Fruit fly (Drosophila melanogaster): ENCODE measurements around the gene Cpr35B.

Gene Cpr35B

DNA sequence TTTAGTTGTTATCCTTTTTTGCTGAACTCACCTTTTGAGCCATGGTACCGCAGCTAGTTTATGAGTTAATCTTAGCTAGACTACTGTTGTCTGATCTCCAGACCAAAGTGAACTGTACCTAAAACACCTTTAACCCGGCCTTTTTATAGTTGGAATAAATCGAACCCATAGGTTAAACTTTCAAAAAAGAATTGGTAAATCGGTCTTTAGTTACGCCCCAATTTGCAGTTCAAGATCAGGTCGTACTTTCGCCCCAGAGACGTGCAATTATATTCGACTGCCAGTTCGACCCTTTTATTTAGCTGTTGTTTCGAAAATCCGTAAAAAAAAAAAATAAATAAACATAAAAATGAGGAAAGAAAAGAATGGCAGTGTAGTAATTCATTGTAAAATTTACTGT, at the start of gene Cpr35B:
Gene Cpr35B, minus strand, starts transcription at position 101 of the 400 bp plus-strand sequence.
- TF ChIP-seq Optix (GFP tag; IDR thresholded peaks at IDR 0.05) (no peak), CG12299 (tag; optimal IDR thresholded peaks at IDR 0.05) (no peak), CG9932 (GFP tag; IDR thresholded peaks at IDR 0.05) (no peak), CG2875 (GFP tag; optimal IDR thresholded peaks at IDR 0.05) (no peak), sr (GFP tag; IDR thresholded peaks at IDR 0.05) (no peak), CrebB (tag; optimal IDR thresholded peaks at IDR 0.05) (no peak), shn (GFP tag; optimal IDR thresholded peaks at IDR 0.05) (no peak), CHES-1-like (GFP tag; optimal IDR thresholded peaks at IDR 0.05) (no peak), prd (optimal IDR thresholded peaks at IDR 0.05) (no peak), prd (GFP tag; IDR thresholded peaks at IDR 0.05) (no peak), Dp (GFP tag; optimal IDR thresholded peaks at IDR 0.05) (no peak), sens-2 (GFP tag; IDR thresholded peaks at IDR 0.05) (no peak), CG17359 (tag; optimal IDR thresholded peaks at IDR 0.05) (no peak), sna (GFP tag; IDR thresholded peaks at IDR 0.05; ENCODE audit: partially characterized antibody) (no peak), aop (GFP tag; IDR thresholded peaks at IDR 0.05) (no peak), esg (GFP tag; conservative IDR thresholded peaks at IDR 0.05) (no peak), Asciz (GFP tag; optimal IDR thresholded peaks at IDR 0.05) (no peak), NfI (GFP tag; optimal IDR thresholded peaks at IDR 0.05) (no peak)

dm6 chr2L:14474400-14474799, 49.4 kb upstream of the Cpr35B start:
- no peak for TF ChIP-seq Oaz (GFP tag; IDR thresholded peaks at IDR 0.05)
- peak; percentile 13 for TF ChIP-seq lab (GFP tag; optimal IDR thresholded peaks at IDR 0.05)
- TF ChIP-seq Dad (GFP tag; optimal IDR thresholded peaks at IDR 0.05) = no peak
- TF ChIP-seq vvl (GFP tag; IDR thresholded peaks at IDR 0.05) = 0 out of 2 replicates have a peak, but pooled peaks have one; percentile 26
- TF ChIP-seq Med (GFP tag) = peak; percentile 62
- TF ChIP-seq prd (optimal IDR thresholded peaks at IDR 0.05) = no peak
- 0 out of 3 replicates have a peak, but pooled peaks have one; percentile 11 for TF ChIP-seq prd (GFP tag; IDR thresholded peaks at IDR 0.05)
- TF ChIP-seq CG3726 (GFP tag; IDR thresholded peaks at IDR 0.05) = 0 out of 3 replicates have a peak, but pooled peaks have one; percentile 15
- TF ChIP-seq nau (GFP tag; optimal IDR thresholded peaks at IDR 0.05) = no peak

dm6 chr2L:14469728-14470127, 44.7 kb upstream of the Cpr35B start:
- TF ChIP-seq prd (optimal IDR thresholded peaks at IDR 0.05) (no peak), prd (GFP tag; IDR thresholded peaks at IDR 0.05) (peak; percentile 40; the same call in 1 of the 3 replicates), CG18262 (tag; optimal IDR thresholded peaks at IDR 0.05) (peak; percentile 16), lola (GFP tag; optimal IDR thresholded peaks at IDR 0.05) (peak in 1 of 3 experiments; percentile 16), CG17568 (GFP tag; optimal IDR thresholded peaks at IDR 0.05) (no peak), zf30C (GFP tag; optimal IDR thresholded peaks at IDR 0.05) (peak; percentile 10), nerfin-2 (GFP tag; IDR thresholded peaks at IDR 0.05; ENCODE audit: partially characterized antibody) (no peak), BEAF-32 (GFP tag; optimal IDR thresholded peaks at IDR 0.05) (no peak), CG12391 (tag; optimal IDR thresholded peaks at IDR 0.05) (peak; percentile 5), emc (GFP tag; optimal IDR thresholded peaks at IDR 0.05) (no peak), CG9437 (GFP tag; optimal IDR thresholded peaks at IDR 0.05) (no peak), CG6813 (GFP tag; optimal IDR thresholded peaks at IDR 0.05) (no peak), amos (GFP tag; IDR thresholded peaks at IDR 0.05; ENCODE audit: partially characterized antibody) (no peak), CG15696 (tag; optimal IDR thresholded peaks at IDR 0.05) (peak; percentile 4), ken (GFP tag; IDR thresholded peaks at IDR 0.05) (0 out of 3 replicates have a peak, but pooled peaks have one; percentile 9), Mes4 (GFP tag; optimal IDR thresholded peaks at IDR 0.05) (no peak), gem (tag; optimal IDR thresholded peaks at IDR 0.05) (peak; percentile 8), ttk (GFP tag; IDR thresholded peaks at IDR 0.05) (no peak), Xrp1 (GFP tag; IDR thresholded peaks at IDR 0.05) (0 out of 2 replicates have a peak, but pooled peaks have one; percentile 23), E2f2 (GFP tag; IDR thresholded peaks at IDR 0.05) (no peak), CG13775 (GFP tag; optimal IDR thresholded peaks at IDR 0.05) (no peak), dmrt11E (tag; optimal IDR thresholded peaks at IDR 0.05) (peak; percentile 48)

Measured in whole organism, embryonic.